Fruit fly (Drosophila melanogaster): ENCODE data around the gene HDAC4.

The HDAC4 gene

DNA sequence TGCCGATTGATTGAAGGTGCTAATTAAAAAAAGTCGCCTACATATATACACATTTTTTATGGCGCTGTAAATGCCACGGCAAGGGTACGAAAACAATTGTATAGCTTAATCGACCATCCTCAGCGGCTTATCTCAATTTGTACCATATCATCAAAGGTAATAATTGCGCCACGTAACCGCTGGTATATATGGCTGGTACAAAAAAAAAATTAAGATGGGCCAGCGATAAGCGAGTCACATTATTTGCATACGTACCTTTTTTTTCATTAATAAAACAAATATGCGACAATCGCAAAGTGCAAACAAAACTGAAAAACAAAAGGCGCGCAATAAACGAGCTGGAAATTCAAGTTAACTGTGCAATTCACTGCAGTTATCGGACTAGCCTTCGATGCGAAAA lies 31.0 kb downstream of the HDAC4 start (continued):
- TF ChIP-seq psq (GFP tag; optimal IDR thresholded peaks at IDR 0.05) (peak; percentile 7), Rel (GFP tag; optimal IDR thresholded peaks at IDR 0.05) (no peak), Rel (tag; optimal IDR thresholded peaks at IDR 0.05) (peak; percentile 6), Sp1 (GFP tag; optimal IDR thresholded peaks at IDR 0.05) (peak; percentile 63), dl (GFP tag; optimal IDR thresholded peaks at IDR 0.05; ENCODE audit: insufficient read depth in 1 of 2, partially characterized antibody in 2 of 2) (no peak), Mio (GFP tag; optimal IDR thresholded peaks at IDR 0.05) (no peak), usp (GFP tag; optimal IDR thresholded peaks at IDR 0.05) (no peak)

- TF ChIP-seq sv (GFP tag; optimal IDR thresholded peaks at IDR 0.05) (peak; percentile 33), HLH106 (tag; optimal IDR thresholded peaks at IDR 0.05) (no peak)
These were observed 32.2 kb downstream of the HDAC4 start for dm6 chrX:13253062-13253724.

DNA sequence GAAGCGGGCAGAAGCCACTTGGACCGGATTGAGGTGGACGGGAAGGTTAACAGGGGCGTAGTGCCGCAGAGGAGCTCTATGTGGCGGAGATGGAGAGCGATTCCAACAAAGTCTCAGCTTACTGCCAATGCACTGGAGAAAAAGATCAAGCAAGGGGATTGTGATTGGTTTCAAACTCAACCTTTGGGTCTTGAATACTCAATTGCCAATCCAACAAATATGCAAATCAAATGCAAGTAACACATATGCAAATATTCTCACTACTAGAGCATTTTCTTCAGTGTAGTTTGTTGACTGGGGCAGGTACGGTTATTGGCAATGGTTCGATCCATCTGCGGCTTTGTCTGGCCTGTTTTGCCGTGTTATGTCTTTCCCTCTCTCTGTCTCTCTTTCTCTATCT lies 34.1 kb downstream of the HDAC4 start:
- TF ChIP-seq psq (GFP tag; optimal IDR thresholded peaks at IDR 0.05): peak; percentile 93
- peak; percentile 83 for TF ChIP-seq Rel (GFP tag; optimal IDR thresholded peaks at IDR 0.05)
- peak; percentile 60 for TF ChIP-seq Rel (tag; optimal IDR thresholded peaks at IDR 0.05)
- TF ChIP-seq jim (GFP tag; optimal IDR thresholded peaks at IDR 0.05): no peak
- TF ChIP-seq Dif (GFP tag; optimal IDR thresholded peaks at IDR 0.05; ENCODE audit: partially characterized antibody): no peak
- peak; percentile 1 for TF ChIP-seq Vsx2 (GFP tag; optimal IDR thresholded peaks at IDR 0.05; ENCODE audit: partially characterized antibody)
- TF ChIP-seq dsf (GFP tag; optimal IDR thresholded peaks at IDR 0.05; ENCODE audit: borderline replicate concordance): peak; percentile 11
- TF ChIP-seq CG32264 (GFP tag; optimal IDR thresholded peaks at IDR 0.05): peak; percentile 77
- TF ChIP-seq Sp1 (GFP tag; optimal IDR thresholded peaks at IDR 0.05): peak; percentile 93
- peak; percentile 79 for TF ChIP-seq CrebA (GFP tag; optimal IDR thresholded peaks at IDR 0.05; ENCODE audit: borderline replicate concordance)
- TF ChIP-seq Dfd (GFP tag; optimal IDR thresholded peaks at IDR 0.05): no peak
- TF ChIP-seq pan (optimal IDR thresholded peaks at IDR 0.05): no peak
- TF ChIP-seq woc (GFP tag; optimal IDR thresholded peaks at IDR 0.05): peak; percentile 96
- TF ChIP-seq GATAd (GFP tag; optimal IDR thresholded peaks at IDR 0.05): peak; percentile 25
- peak; percentile 89 for TF ChIP-seq dmrt93B (GFP tag; optimal IDR thresholded peaks at IDR 0.05)
- no peak for TF ChIP-seq Abd-B (GFP tag; optimal IDR thresholded peaks at IDR 0.05)
- TF ChIP-seq Hr83 (GFP tag; optimal IDR thresholded peaks at IDR 0.05; ENCODE audit: poor library complexity, severe bottlenecking): peak; percentile 37
- peak; percentile 98 for TF ChIP-seq fru (GFP tag; optimal IDR thresholded peaks at IDR 0.05)
- peak; percentile 74 for TF ChIP-seq sage (GFP tag; optimal IDR thresholded peaks at IDR 0.05)
- no peak for TF ChIP-seq lola (GFP tag; optimal IDR thresholded peaks at IDR 0.05)
- TF ChIP-seq ey (GFP tag; optimal IDR thresholded peaks at IDR 0.05): peak; percentile 97
- peak; percentile 77 for TF ChIP-seq sv (GFP tag; optimal IDR thresholded peaks at IDR 0.05)
- TF ChIP-seq N (GFP tag; optimal IDR thresholded peaks at IDR 0.05): no peak
- TF ChIP-seq brk (GFP tag; optimal IDR thresholded peaks at IDR 0.05): peak; percentile 83
- TF ChIP-seq Mio (GFP tag; optimal IDR thresholded peaks at IDR 0.05): peak; percentile 16
- TF ChIP-seq Jra (GFP tag; optimal IDR thresholded peaks at IDR 0.05): peak; percentile 83
- TF ChIP-seq foxo (GFP tag; optimal IDR thresholded peaks at IDR 0.05): peak; percentile 74 to 97
- peak; percentile 95 for TF ChIP-seq br (GFP tag; optimal IDR thresholded peaks at IDR 0.05)
- peak; percentile 97 for TF ChIP-seq h (GFP tag; optimal IDR thresholded peaks at IDR 0.05)
- peak; percentile 90 for TF ChIP-seq CG9705 (GFP tag; optimal IDR thresholded peaks at IDR 0.05)
- TF ChIP-seq dl (GFP tag; optimal IDR thresholded peaks at IDR 0.05; ENCODE audit: insufficient read depth in 1 of 2, partially characterized antibody in 2 of 2): peak in 1 of 2 experiments; percentile 33
- peak; percentile 92 for TF ChIP-seq OdsH (GFP tag; optimal IDR thresholded peaks at IDR 0.05)
- TF ChIP-seq Hr78 (GFP tag; optimal IDR thresholded peaks at IDR 0.05): no peak
- no peak for TF ChIP-seq usp (GFP tag; optimal IDR thresholded peaks at IDR 0.05)
- TF ChIP-seq tai (GFP tag; optimal IDR thresholded peaks at IDR 0.05): peak; percentile 87
- no peak for TF ChIP-seq Myc (optimal IDR thresholded peaks at IDR 0.05)
- peak; percentile 93 for TF ChIP-seq rgr (GFP tag; optimal IDR thresholded peaks at IDR 0.05)
- peak; percentile 96 for TF ChIP-seq Hnf4 (GFP tag; optimal IDR thresholded peaks at IDR 0.05)
- TF ChIP-seq HLH106 (tag; optimal IDR thresholded peaks at IDR 0.05): peak; percentile 94
